Worm (Caenorhabditis elegans) whole organism, L4 larva: ENCODE results near the gene C38C3.3.

Source experiments
- ctbp-1 ChIP-seq: fragments of 200-800 bp; sonication (Bioruptor generic); IDR thresholded peaks from 2 replicates; pipeline ENCODE4 v1.3.6; 2022; ENCODE audit warnings: missing genetic modification reagents, missing genetic modification characterization, missing compliant biosample characterization
- egl-27 ChIP-seq: sonication (generic microtip); optimal IDR thresholded peaks from 3 replicates; lab custom pipeline; 2017; ENCODE audit warnings: missing biosample characterization, missing genetic modification reagents, missing genetic modification characterization
- lin-29 ChIP-seq: fragments of 200-800 bp; sonication (Bioruptor generic); IDR thresholded peaks from 2 replicates; pipeline ENCODE4 v1.3.6; 2022; ENCODE audit warnings: missing genetic modification reagents, missing genetic modification characterization, missing compliant biosample characterization
- nhr-28 ChIP-seq: fragments of 150-350 bp; optimal IDR thresholded peaks from 2 replicates; lab custom pipeline; 2014; ENCODE audit warnings: missing biosample characterization, missing genetic modification characterization
- nhr-77 ChIP-seq: fragments of 150-350 bp; optimal IDR thresholded peaks from 2 replicates; lab custom pipeline; 2014; ENCODE audit warnings: missing biosample characterization, missing genetic modification characterization
- pha-4 ChIP-seq, 2 experiments: fragments of 150-350 bp in 1 of 2; fragments of 200-800 bp in 1 of 2; sonication (Bioruptor generic) in 1 of 2; IDR thresholded peaks in 1 of 2; optimal IDR thresholded peaks in 1 of 2; 2 replicates each; pipeline versions ENCODE4 v1.3.6 to Lab custom; 2014 to 2022; ENCODE audit warnings: missing genetic modification characterization in 2 of 2, missing genetic modification reagents in 2 of 2, missing biosample characterization in 1 of 2, missing compliant biosample characterization in 1 of 2
- snpc-4 ChIP-seq: fragments of 150-350 bp; optimal IDR thresholded peaks from 2 replicates; lab custom pipeline; 2014; ENCODE audit warnings: missing biosample characterization, missing genetic modification characterization
- unc-39 ChIP-seq: sonication (generic microtip); optimal IDR thresholded peaks from 2 replicates; lab custom pipeline; 2017; ENCODE audit warnings: missing biosample characterization, missing genetic modification characterization
- zip-11 ChIP-seq: fragments of 200-800 bp; sonication (Bioruptor generic); IDR thresholded peaks from 2 replicates; pipeline ENCODE4 v1.3.6; 2022; ENCODE audit warnings: missing genetic modification characterization, missing compliant biosample characterization

DNA sequence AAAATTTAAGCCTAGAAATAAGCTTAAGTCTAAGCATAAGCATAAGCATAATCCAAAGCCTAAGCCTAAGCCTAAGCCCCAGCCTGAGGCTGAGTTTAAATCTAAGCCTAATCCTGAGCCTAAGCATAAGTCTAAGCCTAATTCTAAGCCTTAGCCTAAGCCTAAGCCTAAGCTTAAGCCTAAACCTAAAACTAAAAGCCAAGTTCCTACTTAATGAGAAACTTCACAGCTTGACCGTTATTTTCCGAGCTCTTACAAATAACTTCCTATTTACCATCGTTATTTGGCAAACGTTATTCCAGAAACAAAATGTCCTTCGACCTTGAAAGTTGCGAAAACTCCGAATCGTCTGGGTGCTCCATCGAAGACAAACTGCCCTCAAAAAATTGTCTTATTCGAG is 13.7 kb upstream of the C38C3.3 start, which contains the start of gene C38C3.4:
- TF ChIP-seq zip-11 (no peak), unc-39 (tag; lab: Kevin White, UChicago) (no peak), snpc-4 (tag; lab: Kevin White, UChicago) (no peak), nhr-28 (tag; lab: Kevin White, UChicago) (no peak), nhr-77 (tag; lab: Kevin White, UChicago) (no peak), ctbp-1 (GFP tag; lab: Robert Waterston, UW) (no peak), lin-29 (no peak), egl-27 (tag; lab: Kevin White, UChicago) (no peak), pha-4 (GFP tag; IDR thresholded peaks at IDR 0.05; lab: Robert Waterston, UW) (no peak), pha-4 (tag; optimal IDR thresholded peaks at IDR 0.05; lab: Kevin White, UChicago) (no peak)
